Fruit fly (Drosophila melanogaster) whole organism: Measurements from ENCODE around the gene CG18754.

ENCODE experiments used
- Dll ChIP-seq: fragments of >200 bp; optimal IDR thresholded peaks from 2 replicates; lab custom pipeline; 2017
- EcR ChIP-seq, 2 experiments: fragments of >200 bp; optimal IDR thresholded peaks; 2 replicates each; lab custom pipeline; 2017; ENCODE audit warnings: missing biosample characterization in 2 of 2, missing genetic modification characterization in 2 of 2, missing genetic modification reagents in 2 of 2
- pan ChIP-seq: fragments of >200 bp; optimal IDR thresholded peaks from 2 replicates; lab custom pipeline; 2017
- psq ChIP-seq: fragments of >200 bp; optimal IDR thresholded peaks from 2 replicates; lab custom pipeline; 2017
- usp ChIP-seq: fragments of >200 bp; optimal IDR thresholded peaks from 2 replicates; lab custom pipeline; 2017; ENCODE audit warnings: missing biosample characterization, missing genetic modification characterization, mixed read lengths

- TF ChIP-seq usp (GFP tag; lab: Kevin White, UChicago) (no peak), Dll (lab: Kevin White, UChicago) (no peak), psq (lab: Kevin White, UChicago) (no peak), EcR (GFP tag; optimal IDR thresholded peaks at IDR 0.05; lab: Kevin White, UChicago) (peak in 1 of 2 experiments; percentile 11), pan (no peak)
Measured at dm6 chr3R:23723381-23724034, 39.7 kb downstream of the CG18754 start.
